Worm (Caenorhabditis elegans): ENCODE data around the gene F56A8.5.

- no peak for TF ChIP-seq pes-1 (GFP tag; IDR thresholded peaks at IDR 0.05)
- no peak for TF ChIP-seq tbx-11 (GFP tag; IDR thresholded peaks at IDR 0.05)
- no peak for TF ChIP-seq F13C5.2 (tag; optimal IDR thresholded peaks at IDR 0.05)
- TF ChIP-seq aly-1 (tag; optimal IDR thresholded peaks at IDR 0.05), result no peak
- TF ChIP-seq ama-1 (optimal IDR thresholded peaks at IDR 0.05), result no peak
- no peak for TF ChIP-seq ceh-13 (GFP tag; optimal IDR thresholded peaks at IDR 0.05)
- no peak for TF ChIP-seq sea-1 (GFP tag; conservative IDR thresholded peaks at IDR 0.05)
- no peak for TF ChIP-seq flt-1 (GFP tag; IDR thresholded peaks at IDR 0.05)
- no peak for TF ChIP-seq tbx-37 (GFP tag; conservative IDR thresholded peaks at IDR 0.05)
- TF ChIP-seq scrt-1 (GFP tag; IDR thresholded peaks at IDR 0.05), result no peak
- TF ChIP-seq hmbx-1 (tag; optimal IDR thresholded peaks at IDR 0.05), result no peak
Measured at ce11 chrIII:13305537-13305936, 39.9 kb downstream of the F56A8.5 start.

All from whole organism, early embryonic.